5 worm cellular contexts compared by ENCODE assay signal in genomic region chrII:8585036-8585627, ce11.
TF ChIP-seq lines count a peak whose summit lies in the region.

Gene F54C9.11, minus strand, starts transcription at chrII:8585086.

TF ChIP-seq in whole organism, L1 larva, 84 proteins besides CTCF, POLR2A, EP300 and RAD21:
- TF ChIP-seq C16A3.4 (tag; optimal IDR thresholded peaks at IDR 0.05; lab: Kevin White, UChicago) = peak; percentile 7
- TF ChIP-seq lsy-2 (tag; optimal IDR thresholded peaks at IDR 0.05; lab: Kevin White, UChicago) = peak in 1 of 2 experiments; percentile 57
- TF ChIP-seq lin-14 (GFP tag; optimal IDR thresholded peaks at IDR 0.05; lab: Kevin White, UChicago) = peak; percentile 73
- peak; percentile 30 for TF ChIP-seq ztf-4 (tag; optimal IDR thresholded peaks at IDR 0.05; lab: Kevin White, UChicago)
- TF ChIP-seq lin-35 (GFP tag; optimal IDR thresholded peaks at IDR 0.05; lab: Kevin White, UChicago) = peak in 1 of 2 experiments; percentile 14
- peak; percentile 12 for TF ChIP-seq mep-1 (tag; optimal IDR thresholded peaks at IDR 0.05; lab: Kevin White, UChicago)
- TF ChIP-seq nhr-47 (tag; optimal IDR thresholded peaks at IDR 0.05; lab: Kevin White, UChicago) = no peak
- TF ChIP-seq skn-1 (tag; optimal IDR thresholded peaks at IDR 0.05; lab: Kevin White, UChicago) = no peak
- no peak for TF ChIP-seq egl-13 (tag; optimal IDR thresholded peaks at IDR 0.05; lab: Kevin White, UChicago)
- TF ChIP-seq snu-23 (GFP tag; optimal IDR thresholded peaks at IDR 0.05; lab: Kevin White, UChicago) = peak; percentile 11
- peak; percentile 64 for TF ChIP-seq blmp-1 (tag; optimal IDR thresholded peaks at IDR 0.05; lab: Kevin White, UChicago)
- peak; percentile 62 for TF ChIP-seq nhr-71 (tag; optimal IDR thresholded peaks at IDR 0.05; lab: Kevin White, UChicago)
- no peak for TF ChIP-seq ceh-90 (tag; optimal IDR thresholded peaks at IDR 0.05; lab: Kevin White, UChicago)
- peak; percentile 42 for TF ChIP-seq rnt-1 (tag; optimal IDR thresholded peaks at IDR 0.05; lab: Kevin White, UChicago)

TF ChIP-seq in whole organism, L2 larva, 48 proteins besides CTCF, POLR2A, EP300 and RAD21 (continues in another document):
- TF ChIP-seq ama-1 (optimal IDR thresholded peaks at IDR 0.05; lab: Kevin White, UChicago) (no peak), nhr-21 (tag; optimal IDR thresholded peaks at IDR 0.05; lab: Kevin White, UChicago) (no peak), elt-1 (tag; optimal IDR thresholded peaks at IDR 0.05; lab: Kevin White, UChicago) (no peak), crh-2 (tag; optimal IDR thresholded peaks at IDR 0.05; lab: Kevin White, UChicago) (peak; percentile 34), fos-1 (tag; optimal IDR thresholded peaks at IDR 0.05; lab: Kevin White, UChicago) (no peak), C34F6.9 (tag; optimal IDR thresholded peaks at IDR 0.05; lab: Kevin White, UChicago) (peak; percentile 73), peb-1 (tag; optimal IDR thresholded peaks at IDR 0.05; lab: Kevin White, UChicago) (no peak), skn-1 (tag; optimal IDR thresholded peaks at IDR 0.05; lab: Kevin White, UChicago) (no peak), lsy-2 (tag; optimal IDR thresholded peaks at IDR 0.05; lab: Kevin White, UChicago) (peak in 1 of 2 experiments; percentile 57), nhr-11 (tag; optimal IDR thresholded peaks at IDR 0.05; lab: Kevin White, UChicago) (no peak), mbf-1 (tag; optimal IDR thresholded peaks at IDR 0.05; lab: Kevin White, UChicago) (no peak), ztf-1 (GFP tag; conservative IDR thresholded peaks at IDR 0.05; lab: Robert Waterston, UW) (no peak), snpc-4 (tag; optimal IDR thresholded peaks at IDR 0.05; lab: Kevin White, UChicago) (no peak), gmeb-1 (tag; optimal IDR thresholded peaks at IDR 0.05; lab: Kevin White, UChicago) (no peak), ceh-16 (tag; optimal IDR thresholded peaks at IDR 0.05; lab: Kevin White, UChicago) (no peak), nhr-23 (tag; optimal IDR thresholded peaks at IDR 0.05; lab: Kevin White, UChicago) (no peak), nhr-12 (tag; optimal IDR thresholded peaks at IDR 0.05; lab: Kevin White, UChicago) (no peak), sem-4 (tag; optimal IDR thresholded peaks at IDR 0.05; lab: Kevin White, UChicago) (peak; percentile 68), alr-1 (tag; optimal IDR thresholded peaks at IDR 0.05; lab: Kevin White, UChicago) (no peak), mdl-1 (tag; optimal IDR thresholded peaks at IDR 0.05; lab: Kevin White, UChicago) (no peak), lin-11 (tag; optimal IDR thresholded peaks at IDR 0.05; lab: Kevin White, UChicago) (no peak)

TF ChIP-seq in whole organism, L3 larva, 47 proteins besides CTCF, POLR2A, EP300 and RAD21:
- TF ChIP-seq ceh-16 (tag; optimal IDR thresholded peaks at IDR 0.05; lab: Kevin White, UChicago) (no peak), egl-5 (tag; optimal IDR thresholded peaks at IDR 0.05; lab: Kevin White, UChicago) (peak; percentile 42), nfya-1 (tag; optimal IDR thresholded peaks at IDR 0.05; lab: Kevin White, UChicago; ENCODE audit: insufficient read depth) (peak; percentile 47), mml-1 (tag; optimal IDR thresholded peaks at IDR 0.05; lab: Kevin White, UChicago) (no peak), ztf-11 (tag; optimal IDR thresholded peaks at IDR 0.05; lab: Kevin White, UChicago) (no peak), fkh-10 (GFP tag; optimal IDR thresholded peaks at IDR 0.05; lab: Kevin White, UChicago) (no peak), ceh-82 (tag; optimal IDR thresholded peaks at IDR 0.05; lab: Kevin White, UChicago) (no peak), ceh-9 (tag; optimal IDR thresholded peaks at IDR 0.05; lab: Kevin White, UChicago) (no peak)

TF ChIP-seq in whole organism, L4 larva, 104 proteins besides CTCF, POLR2A, EP300 and RAD21:
- peak; percentile 83; the same call in 1 of the 2 replicates for TF ChIP-seq T26A8.4 (GFP tag; IDR thresholded peaks at IDR 0.05; lab: Robert Waterston, UW)
- TF ChIP-seq dpl-1 (GFP tag; optimal IDR thresholded peaks at IDR 0.05; lab: Kevin White, UChicago) = no peak
- TF ChIP-seq nhr-28 (tag; optimal IDR thresholded peaks at IDR 0.05; lab: Kevin White, UChicago) = peak; percentile 16
- peak; percentile 43; the same call in 1 of the 2 replicates for TF ChIP-seq ctbp-1 (GFP tag; IDR thresholded peaks at IDR 0.05; lab: Robert Waterston, UW)
- TF ChIP-seq F26F4.8 (GFP tag; conservative IDR thresholded peaks at IDR 0.05; lab: Robert Waterston, UW) = no peak
- peak; percentile 65 for TF ChIP-seq hlh-11 (tag; optimal IDR thresholded peaks at IDR 0.05; lab: Kevin White, UChicago)
- peak in 1 of 2 experiments; percentile 24 for TF ChIP-seq hif-1 (tag; optimal IDR thresholded peaks at IDR 0.05; lab: Kevin White, UChicago)
- peak; percentile 53 for TF ChIP-seq mep-1 (tag; optimal IDR thresholded peaks at IDR 0.05; lab: Kevin White, UChicago)
- peak in 1 of 2 experiments; percentile 45 for TF ChIP-seq lsy-2 (tag; optimal IDR thresholded peaks at IDR 0.05; lab: Kevin White, UChicago)
- peak; percentile 18 for TF ChIP-seq rbr-2 (tag; optimal IDR thresholded peaks at IDR 0.05; lab: Kevin White, UChicago)
- peak; percentile 57 for TF ChIP-seq hlh-30 (tag; optimal IDR thresholded peaks at IDR 0.05; lab: Kevin White, UChicago; ENCODE audit: insufficient read depth)
- TF ChIP-seq daf-16 (GFP tag; optimal IDR thresholded peaks at IDR 0.05; lab: Kevin White, UChicago) = peak in 1 of 2 experiments; percentile 57
- no peak for TF ChIP-seq daf-16 (tag; optimal IDR thresholded peaks at IDR 0.05; lab: Kevin White, UChicago)
- peak; percentile 4 for TF ChIP-seq mxl-3 (GFP tag; optimal IDR thresholded peaks at IDR 0.05; lab: Kevin White, UChicago)
- peak; percentile 51 for TF ChIP-seq nhr-48 (tag; optimal IDR thresholded peaks at IDR 0.05; lab: Kevin White, UChicago)
- TF ChIP-seq Y105C5A.15 (GFP tag; IDR thresholded peaks at IDR 0.05; lab: Robert Waterston, UW) = no peak
- TF ChIP-seq lin-29 (GFP tag; IDR thresholded peaks at IDR 0.05; lab: Robert Waterston, UW) = no peak
- peak in 1 of 2 experiments; percentile 55 for TF ChIP-seq mdl-1 (tag; optimal IDR thresholded peaks at IDR 0.05; lab: Kevin White, UChicago)
- TF ChIP-seq dve-1 (tag; optimal IDR thresholded peaks at IDR 0.05; lab: Kevin White, UChicago; ENCODE audit: insufficient read depth) = peak; percentile 31

TF ChIP-seq in whole organism, young adult, 124 proteins besides CTCF, POLR2A, EP300 and RAD21:
- TF ChIP-seq cebp-1 (GFP tag; IDR thresholded peaks at IDR 0.05; lab: Robert Waterston, UW) (peak; percentile 41; the same call in 1 of the 2 replicates), cebp-1 (tag; optimal IDR thresholded peaks at IDR 0.05; lab: Kevin White, UChicago) (peak; percentile 87), attf-6 (GFP tag; IDR thresholded peaks at IDR 0.05; lab: Robert Waterston, UW) (no peak), lin-35 (GFP tag; optimal IDR thresholded peaks at IDR 0.05; lab: Kevin White, UChicago) (peak in 1 of 3 experiments; percentile 20), somi-1 (GFP tag; optimal IDR thresholded peaks at IDR 0.05; lab: Kevin White, UChicago) (peak; percentile 35)
TF ChIP-seq in whole organism, young adult: peak in this region for 3.
